Worm (Caenorhabditis elegans): ENCODE measurements around the gene gpdh-2.
A peak's percentile ranks its signal among the peaks of the same experiment; 100 is the strongest.

Gene gpdh-2

DNA sequence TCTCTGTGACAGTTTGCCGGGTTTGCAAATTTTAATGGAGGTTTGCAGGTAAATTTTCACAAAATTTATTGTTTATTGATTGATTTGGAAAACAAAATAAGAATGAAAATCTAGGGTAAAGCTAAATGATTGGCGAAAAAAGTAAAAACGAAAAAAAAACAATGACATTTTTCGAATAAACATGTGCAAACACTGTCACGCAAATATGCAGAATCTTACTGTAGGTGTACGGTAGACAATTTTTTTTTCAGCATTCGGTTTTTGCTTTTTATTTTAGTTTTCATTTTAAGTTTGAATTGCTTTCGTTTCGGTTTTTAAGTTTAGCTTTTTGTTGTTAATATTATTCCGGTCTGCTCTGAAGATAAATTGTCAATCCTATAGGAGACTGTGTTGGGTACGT lies 41.1 kb downstream of the gpdh-2 start:
- peak; percentile 61 for TF ChIP-seq W03F9.2 (tag; optimal IDR thresholded peaks at IDR 0.05)
- no peak for TF ChIP-seq dao-5 (tag; optimal IDR thresholded peaks at IDR 0.05)

DNA sequence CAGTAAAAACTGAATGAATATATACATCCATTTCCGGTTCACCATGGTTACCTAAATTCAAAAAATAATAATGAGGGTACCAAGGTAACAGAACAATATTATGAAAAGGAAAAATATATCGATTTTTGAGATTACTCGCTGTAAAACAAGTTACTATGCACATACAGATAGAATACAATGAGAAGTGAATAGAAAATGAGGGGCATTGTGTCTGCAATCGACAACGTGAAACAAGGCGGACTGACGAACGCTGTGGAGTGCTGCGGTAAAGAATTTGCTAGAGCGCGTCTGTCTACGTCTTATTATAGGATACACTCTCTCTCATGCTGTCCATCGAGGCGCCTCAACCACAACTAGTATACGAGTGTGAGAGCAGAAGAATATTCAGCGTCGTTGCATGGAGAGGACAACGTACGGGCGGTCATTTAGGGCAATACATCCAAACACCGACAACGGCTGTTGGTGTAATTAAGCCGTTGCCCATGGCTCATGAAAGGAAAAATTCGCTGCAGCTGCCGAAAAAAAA lies 41.8 kb downstream of the gpdh-2 start, which contains the start of gene cnx-1:
TSS of gene cnx-1 (minus strand) at position 51 of the 526 bp plus-strand sequence.
- TF ChIP-seq W03F9.2 (tag; optimal IDR thresholded peaks at IDR 0.05) (no peak), him-1 (tag; optimal IDR thresholded peaks at IDR 0.05) (no peak)

- TF ChIP-seq W03F9.2 (tag; optimal IDR thresholded peaks at IDR 0.05) (no peak), him-1 (tag; optimal IDR thresholded peaks at IDR 0.05) (no peak), dao-5 (tag; optimal IDR thresholded peaks at IDR 0.05) (no peak)
Measured at ce11 chrIII:9813146-9813545, 45.8 kb downstream of the gpdh-2 start, which contains the start of gene ZK632.14. Gene ZK632.14 (plus strand): TSS chrIII:9813446.

DNA sequence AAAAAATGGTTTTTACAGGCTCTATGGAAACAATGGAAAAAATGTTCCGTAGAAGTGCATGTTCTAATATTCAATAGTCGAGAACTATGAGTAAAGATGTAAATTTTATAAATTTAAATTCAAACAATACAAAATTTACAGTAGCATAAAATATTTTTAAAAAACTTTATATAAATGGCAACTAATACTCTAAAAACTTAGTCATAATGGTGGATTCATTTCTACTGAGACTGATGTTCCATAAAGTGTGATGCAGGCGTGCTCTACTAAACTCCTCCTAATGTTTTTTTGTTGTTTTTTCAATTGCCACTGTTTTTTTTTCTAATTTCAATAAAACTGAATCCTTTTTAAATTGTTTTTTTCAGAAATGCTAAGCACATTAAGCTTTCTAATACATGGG lies 50.8 kb downstream of the gpdh-2 start, which contains the start of gene gtap-2:
TSS of gene gtap-2 (plus strand) at position 366 of the 400 bp plus-strand sequence.
- TF ChIP-seq dao-5 (tag; optimal IDR thresholded peaks at IDR 0.05) (no peak), W03F9.2 (tag; optimal IDR thresholded peaks at IDR 0.05) (peak; percentile 56)

ce11 chrIII:9807560-9808046 lies 51.4 kb downstream of the gpdh-2 start:
- TF ChIP-seq him-1 (tag; optimal IDR thresholded peaks at IDR 0.05) = no peak
- no peak for TF ChIP-seq W03F9.2 (tag; optimal IDR thresholded peaks at IDR 0.05)
- no peak for TF ChIP-seq dao-5 (tag; optimal IDR thresholded peaks at IDR 0.05)

- no peak for TF ChIP-seq W03F9.2 (tag; optimal IDR thresholded peaks at IDR 0.05)
- TF ChIP-seq him-1 (tag; optimal IDR thresholded peaks at IDR 0.05) = no peak
- no peak for TF ChIP-seq dao-5 (tag; optimal IDR thresholded peaks at IDR 0.05)
Measured at ce11 chrIII:9806968-9807559, 51.9 kb downstream of the gpdh-2 start, which contains the start of gene ZK632.4. Gene ZK632.4 (minus strand): TSS chrIII:9807454.

ce11 chrIII:9804997-9805610 lies 53.9 kb downstream of the gpdh-2 start, which contains the start of gene riok-3:
Gene riok-3 (minus strand): TSS chrIII:9805011.
- TF ChIP-seq him-1 (tag; optimal IDR thresholded peaks at IDR 0.05) (no peak), W03F9.2 (tag; optimal IDR thresholded peaks at IDR 0.05) (no peak), dao-5 (tag; optimal IDR thresholded peaks at IDR 0.05) (no peak)
